Worm (Caenorhabditis elegans) whole organism, L3 larva: ENCODE results near the gene ZC239.15.

ENCODE experiments used
- R02D3.7 ChIP-seq: fragments of 150-350 bp; optimal IDR thresholded peaks from 2 replicates; lab custom pipeline; 2014; ENCODE audit warnings: missing biosample characterization, missing genetic modification characterization
- ZK546.5 ChIP-seq: sonication (generic microtip); optimal IDR thresholded peaks from 2 replicates; lab custom pipeline; 2017; ENCODE audit warnings: missing biosample characterization, missing genetic modification characterization
- ama-1 ChIP-seq: fragments of 150-350 bp; optimal IDR thresholded peaks from 2 replicates; lab custom pipeline; 2018
- ceh-28 ChIP-seq: fragments of 150-350 bp; optimal IDR thresholded peaks from 2 replicates; lab custom pipeline; 2014; ENCODE audit warnings: missing biosample characterization, missing genetic modification reagents, missing genetic modification characterization
- ceh-9 ChIP-seq: sonication (generic microtip); optimal IDR thresholded peaks from 2 replicates; lab custom pipeline; 2018; ENCODE audit warnings: missing biosample characterization, missing genetic modification characterization
- egl-5 ChIP-seq: fragments of 150-350 bp; optimal IDR thresholded peaks from 2 replicates; lab custom pipeline; 2017; ENCODE audit warnings: missing biosample characterization, missing genetic modification reagents, missing genetic modification characterization, inconsistent platforms
- elt-1 ChIP-seq: fragments of 150-350 bp; optimal IDR thresholded peaks from 2 replicates; lab custom pipeline; 2014; ENCODE audit warnings: missing biosample characterization, missing genetic modification characterization
- elt-2 ChIP-seq: sonication (generic microtip); optimal IDR thresholded peaks from 2 replicates; lab custom pipeline; 2016; ENCODE audit warnings: missing genetic modification reagents, mild to moderate bottlenecking, missing genetic modification characterization, missing compliant biosample characterization
- elt-3 ChIP-seq, 3 experiments: fragments of 150-350 bp in 1 of 3; sonication (generic microtip) in 2 of 3; optimal IDR thresholded peaks; 2 replicates in 2 of 3; 4 replicates in 1 of 3; lab custom pipeline; 2014 to 2017; ENCODE audit warnings: missing biosample characterization in 3 of 3, missing genetic modification characterization in 3 of 3
- eor-1 ChIP-seq, 2 experiments: fragments of 150-350 bp; optimal IDR thresholded peaks; 2 replicates each; lab custom pipeline; 2014 to 2018; ENCODE audit warnings: missing biosample characterization in 2 of 2, missing genetic modification characterization in 2 of 2
- fkh-10 ChIP-seq: sonication (generic microtip); optimal IDR thresholded peaks from 2 replicates; lab custom pipeline; 2017; ENCODE audit warnings: missing biosample characterization, missing genetic modification reagents, missing genetic modification characterization
- hmg-11 ChIP-seq: sonication (generic microtip); optimal IDR thresholded peaks from 2 replicates; lab custom pipeline; 2016; ENCODE audit warnings: missing genetic modification characterization, missing compliant biosample characterization
- jun-1 ChIP-seq: fragments of 150-350 bp; optimal IDR thresholded peaks from 2 replicates; lab custom pipeline; 2014; ENCODE audit warnings: missing biosample characterization, missing genetic modification reagents, missing genetic modification characterization
- lin-15B ChIP-seq: fragments of 150-350 bp; optimal IDR thresholded peaks from 2 replicates; lab custom pipeline; 2014; ENCODE audit warnings: missing biosample characterization, missing genetic modification characterization
- lin-39 ChIP-seq: fragments of 150-350 bp; optimal IDR thresholded peaks from 2 replicates; lab custom pipeline; 2018; ENCODE audit warnings: missing biosample characterization, missing genetic modification reagents, missing genetic modification characterization
- lsy-12 ChIP-seq: sonication (generic microtip); optimal IDR thresholded peaks from 2 replicates; lab custom pipeline; 2016; ENCODE audit warnings: mild to moderate bottlenecking, missing genetic modification characterization, missing compliant biosample characterization
- mdl-1 ChIP-seq: fragments of 150-350 bp; optimal IDR thresholded peaks from 2 replicates; lab custom pipeline; 2014; ENCODE audit warnings: missing biosample characterization, missing genetic modification characterization
- nhr-11 ChIP-seq: fragments of 150-350 bp; optimal IDR thresholded peaks from 2 replicates; lab custom pipeline; 2014; ENCODE audit warnings: missing biosample characterization, missing genetic modification characterization
- nhr-12 ChIP-seq: fragments of 150-350 bp; optimal IDR thresholded peaks from 2 replicates; lab custom pipeline; 2014; ENCODE audit warnings: missing biosample characterization, missing genetic modification characterization
- nhr-23 ChIP-seq: fragments of 150-350 bp; optimal IDR thresholded peaks from 2 replicates; lab custom pipeline; 2014; ENCODE audit warnings: missing biosample characterization, missing genetic modification reagents, missing genetic modification characterization
- nhr-237 ChIP-seq: fragments of 150-350 bp; optimal IDR thresholded peaks from 2 replicates; lab custom pipeline; 2014; ENCODE audit warnings: missing biosample characterization, missing genetic modification characterization
- nhr-25 ChIP-seq: sonication (generic microtip); optimal IDR thresholded peaks from 2 replicates; lab custom pipeline; 2017; ENCODE audit warnings: missing biosample characterization, missing genetic modification characterization
- nhr-28 ChIP-seq: fragments of 150-350 bp; optimal IDR thresholded peaks from 2 replicates; lab custom pipeline; 2014; ENCODE audit warnings: missing biosample characterization, missing genetic modification characterization
- nhr-76 ChIP-seq: fragments of 150-350 bp; sonication (generic microtip); optimal IDR thresholded peaks from 5 replicates; lab custom pipeline; 2014; ENCODE audit warnings: missing biosample characterization, missing genetic modification characterization
- nhr-77 ChIP-seq: fragments of 150-350 bp; optimal IDR thresholded peaks from 2 replicates; lab custom pipeline; 2014; ENCODE audit warnings: missing biosample characterization, missing genetic modification characterization
- pqm-1 ChIP-seq: fragments of 150-350 bp; optimal IDR thresholded peaks from 2 replicates; lab custom pipeline; 2017; ENCODE audit warnings: missing biosample characterization, missing genetic modification characterization, inconsistent platforms
- sea-2 ChIP-seq: fragments of 150-350 bp; sonication (generic microtip); optimal IDR thresholded peaks from 4 replicates; lab custom pipeline; 2014; ENCODE audit warnings: missing biosample characterization, missing genetic modification reagents, missing genetic modification characterization
- skn-1 ChIP-seq: fragments of 150-350 bp; optimal IDR thresholded peaks from 2 replicates; lab custom pipeline; 2014; ENCODE audit warnings: missing biosample characterization, missing genetic modification characterization
- snpc-4 ChIP-seq: fragments of 150-350 bp; optimal IDR thresholded peaks from 2 replicates; lab custom pipeline; 2014; ENCODE audit warnings: missing biosample characterization, missing genetic modification characterization
- tbx-2 ChIP-seq: sonication (generic microtip); optimal IDR thresholded peaks from 2 replicates; lab custom pipeline; 2016; ENCODE audit warnings: mild to moderate bottlenecking, missing genetic modification characterization, missing compliant biosample characterization
- unc-39 ChIP-seq: sonication (generic microtip); optimal IDR thresholded peaks from 4 replicates; lab custom pipeline; 2017; ENCODE audit warnings: missing biosample characterization, missing genetic modification characterization
- unc-62 ChIP-seq: fragments of 150-350 bp; sonication (generic microtip); optimal IDR thresholded peaks from 4 replicates; lab custom pipeline; 2014; ENCODE audit warnings: missing biosample characterization, missing genetic modification reagents, missing genetic modification characterization

ZC239.15 gene

ce11 chrII:3262504-3262903 is 38.0 kb upstream of the ZC239.15 start, which contains the start of gene F02E11.2:
Gene F02E11.2, plus strand, starts transcription at chrII:3262804.
- TF ChIP-seq ama-1 (lab: Kevin White, UChicago) = no peak
- TF ChIP-seq nhr-25 (tag; lab: Kevin White, UChicago) = no peak
- no peak for TF ChIP-seq eor-1 (tag; optimal IDR thresholded peaks at IDR 0.05; lab: Kevin White, UChicago)
- TF ChIP-seq nhr-237 = no peak
- no peak for TF ChIP-seq egl-5 (tag; lab: Kevin White, UChicago)
- TF ChIP-seq ZK546.5 (tag; lab: Kevin White, UChicago) = no peak
- no peak for TF ChIP-seq ceh-9 (tag; lab: Kevin White, UChicago)
- TF ChIP-seq, all 47 proteins: peak for 0

- TF ChIP-seq ama-1 (lab: Kevin White, UChicago) = no peak
- no peak for TF ChIP-seq nhr-28 (tag; lab: Kevin White, UChicago)
- no peak for TF ChIP-seq elt-1 (tag; lab: Kevin White, UChicago)
- no peak for TF ChIP-seq egl-5 (tag; lab: Kevin White, UChicago)
- TF ChIP-seq jun-1 (tag; lab: Kevin White, UChicago) = no peak
- TF ChIP-seq elt-3 (tag; optimal IDR thresholded peaks at IDR 0.05; lab: Kevin White, UChicago) = no peak
- no peak for TF ChIP-seq nhr-23 (tag; lab: Kevin White, UChicago)
- no peak for TF ChIP-seq lin-15B (tag; lab: Kevin White, UChicago)
- TF ChIP-seq, all 47 proteins: peak for 0
These were observed 34.7 kb upstream of the ZC239.15 start, which contains the start of gene gcy-19 for ce11 chrII:3259254-3259653. Gene gcy-19, minus strand, starts transcription at chrII:3259354.

- TF ChIP-seq eor-1 (tag; optimal IDR thresholded peaks at IDR 0.05; lab: Kevin White, UChicago) (no peak), fkh-10 (GFP tag; lab: Kevin White, UChicago) (no peak), unc-39 (tag; lab: Kevin White, UChicago) (no peak), ceh-28 (tag; lab: Kevin White, UChicago) (no peak), snpc-4 (tag; lab: Kevin White, UChicago) (no peak), nhr-28 (tag; lab: Kevin White, UChicago) (no peak), lsy-12 (no peak), nhr-77 (no peak), ZK546.5 (tag; lab: Kevin White, UChicago) (no peak), egl-5 (tag; lab: Kevin White, UChicago) (no peak), nhr-11 (no peak), jun-1 (tag; lab: Kevin White, UChicago) (no peak), R02D3.7 (no peak), skn-1 (tag; lab: Kevin White, UChicago) (no peak), hmg-11 (tag; lab: Kevin White, UChicago) (no peak), nhr-12 (tag; lab: Kevin White, UChicago) (no peak), sea-2 (GFP tag; lab: Kevin White, UChicago) (no peak), elt-2 (tag; lab: Kevin White, UChicago) (no peak)
These were observed 27.3 kb upstream of the ZC239.15 start for ce11 chrII:3251782-3252181.

- TF ChIP-seq ceh-9 (tag; lab: Kevin White, UChicago) (no peak), R02D3.7 (no peak), nhr-76 (tag; lab: Kevin White, UChicago) (no peak), tbx-2 (tag; lab: Kevin White, UChicago) (no peak), fkh-10 (GFP tag; lab: Kevin White, UChicago) (no peak), pqm-1 (tag; lab: Kevin White, UChicago) (no peak), nhr-77 (no peak), mdl-1 (tag; lab: Kevin White, UChicago) (no peak), nhr-237 (no peak), lin-39 (no peak)
- TF ChIP-seq, all 47 proteins: peak for 0
These were observed 25.7 kb upstream of the ZC239.15 start for ce11 chrII:3250195-3250594.

- TF ChIP-seq unc-62 (GFP tag; lab: Kevin White, UChicago) (no peak), nhr-23 (tag; lab: Kevin White, UChicago) (no peak)
- TF ChIP-seq, all 47 proteins: peak for 0
These were observed 24.9 kb upstream of the ZC239.15 start, which contains the start of gene clec-124 for ce11 chrII:3249406-3249805. Gene clec-124, plus strand, starts transcription at chrII:3249706.
